Worm (Caenorhabditis elegans) whole organism, young adult: ENCODE measurements around the gene enri-1.
A peak's percentile ranks its signal among the peaks of the same experiment; 100 is the strongest.

Experiments used
- B0261.1 ChIP-seq: sonication (generic microtip); optimal IDR thresholded peaks from 2 replicates; lab custom pipeline; 2016; ENCODE audit warnings: mild to moderate bottlenecking, missing genetic modification characterization, moderate library complexity, missing compliant biosample characterization
- B0336.3 ChIP-seq: fragments of 200-800 bp; sonication (Bioruptor generic); IDR thresholded peaks from 2 replicates; pipeline ENCODE4 v1.3.6; 2022; ENCODE audit warnings: missing genetic modification characterization, missing compliant biosample characterization
- F33H1.4 ChIP-seq: fragments of 200-800 bp; sonication (Bioruptor generic); IDR thresholded peaks from 2 replicates; pipeline ENCODE4 v1.3.6; 2022; ENCODE audit warnings: missing genetic modification reagents, missing genetic modification characterization, missing compliant biosample characterization
- F37B4.10 ChIP-seq: fragments of 200-800 bp; sonication (Bioruptor generic); IDR thresholded peaks from 2 replicates; pipeline ENCODE4 v1.3.6; 2022; ENCODE audit warnings: missing genetic modification characterization, missing compliant biosample characterization
- T26A5.8 ChIP-seq: sonication (generic microtip); optimal IDR thresholded peaks from 2 replicates; lab custom pipeline; 2016; ENCODE audit warnings: missing genetic modification characterization, missing compliant biosample characterization
- Y79H2A.3 ChIP-seq: fragments of 200-800 bp; sonication (Bioruptor generic); conservative IDR thresholded peaks from 2 replicates; pipeline ENCODE4 v1.3.6; 2022; ENCODE audit warnings: missing genetic modification reagents, missing genetic modification characterization, missing compliant biosample characterization
- aptf-2 ChIP-seq: fragments of 200-800 bp; sonication (Bioruptor generic); conservative IDR thresholded peaks from 2 replicates; pipeline ENCODE4 v1.3.6; 2022; ENCODE audit warnings: missing genetic modification reagents, missing genetic modification characterization, missing compliant biosample characterization
- attf-3 ChIP-seq: fragments of 200-800 bp; sonication (Bioruptor generic); conservative IDR thresholded peaks from 2 replicates; pipeline ENCODE4 v1.3.6; 2022; ENCODE audit warnings: missing genetic modification reagents, missing genetic modification characterization, missing compliant biosample characterization
- cebp-1 ChIP-seq, 2 experiments: fragments of 200-800 bp in 1 of 2; sonication (Bioruptor generic) in 1 of 2; sonication (generic microtip) in 1 of 2; IDR thresholded peaks in 1 of 2; optimal IDR thresholded peaks in 1 of 2; 2 replicates each; pipeline versions ENCODE4 v1.3.6 to Lab custom; 2017 to 2022; ENCODE audit warnings: missing compliant biosample characterization in 2 of 2, missing genetic modification characterization in 2 of 2, mild to moderate bottlenecking in 1 of 2, missing genetic modification reagents in 1 of 2, moderate library complexity in 1 of 2
- cebp-2 ChIP-seq: fragments of 200-800 bp; sonication (Bioruptor generic); IDR thresholded peaks from 2 replicates; pipeline ENCODE4 v1.3.6; 2022; ENCODE audit warnings: missing genetic modification characterization, missing compliant biosample characterization
- ceh-58 ChIP-seq: fragments of 200-800 bp; sonication (Bioruptor generic); IDR thresholded peaks from 2 replicates; pipeline ENCODE4 v1.3.6; 2022; ENCODE audit warnings: missing genetic modification characterization, missing compliant biosample characterization
- ceh-91 ChIP-seq: fragments of 200-800 bp; sonication (Bioruptor generic); IDR thresholded peaks from 2 replicates; pipeline ENCODE4 v1.3.6; 2022; ENCODE audit warnings: missing genetic modification reagents, missing genetic modification characterization, missing compliant biosample characterization
- dpl-1 ChIP-seq: fragments of 150-350 bp; optimal IDR thresholded peaks from 2 replicates; lab custom pipeline; 2014; ENCODE audit warnings: missing biosample characterization, missing genetic modification reagents, missing genetic modification characterization
- ekl-4 ChIP-seq: fragments of 200-800 bp; sonication (Bioruptor generic); IDR thresholded peaks from 2 replicates; pipeline ENCODE4 v1.3.6; 2022; ENCODE audit warnings: missing genetic modification reagents, missing genetic modification characterization, missing compliant biosample characterization
- hlh-26 ChIP-seq: fragments of 200-800 bp; sonication (Bioruptor generic); conservative IDR thresholded peaks from 2 replicates; pipeline ENCODE4 v1.3.6; 2022; ENCODE audit warnings: missing genetic modification reagents, missing genetic modification characterization, missing compliant biosample characterization
- hmg-20 ChIP-seq: fragments of 200-800 bp; sonication (Bioruptor generic); IDR thresholded peaks from 2 replicates; pipeline ENCODE4 v1.3.6; 2022; ENCODE audit warnings: missing genetic modification reagents, missing genetic modification characterization, missing compliant biosample characterization
- lsl-1 ChIP-seq: fragments of 200-800 bp; sonication (Bioruptor generic); optimal IDR thresholded peaks from 2 replicates; lab custom pipeline; 2018; ENCODE audit warnings: mild to moderate bottlenecking, missing genetic modification characterization, moderate library complexity, missing compliant biosample characterization
- madf-10 ChIP-seq: sonication (generic microtip); optimal IDR thresholded peaks from 2 replicates; lab custom pipeline; 2016; ENCODE audit warnings: mild to moderate bottlenecking, missing genetic modification characterization, missing compliant biosample characterization
- madf-6 ChIP-seq: fragments of 200-800 bp; sonication (Bioruptor generic); IDR thresholded peaks from 2 replicates; pipeline ENCODE4 v1.3.6; 2022; ENCODE audit warnings: missing genetic modification reagents, missing genetic modification characterization, missing compliant biosample characterization
- madf-8 ChIP-seq: fragments of 200-800 bp; sonication (Bioruptor generic); conservative IDR thresholded peaks from 2 replicates; pipeline ENCODE4 v1.3.6; 2022; ENCODE audit warnings: missing genetic modification reagents, missing genetic modification characterization, missing compliant biosample characterization
- mxl-1 ChIP-seq: sonication (generic microtip); optimal IDR thresholded peaks from 2 replicates; lab custom pipeline; 2016; ENCODE audit warnings: missing genetic modification characterization, missing compliant biosample characterization
- nfya-1 ChIP-seq: sonication (generic microtip); optimal IDR thresholded peaks from 2 replicates; lab custom pipeline; 2017; ENCODE audit warnings: antibody characterized with exemption, missing compliant biosample characterization, missing genetic modification characterization, borderline replicate concordance; ENCODE audit not compliant: insufficient read depth
- nhr-80 ChIP-seq: sonication (generic microtip); optimal IDR thresholded peaks from 2 replicates; lab custom pipeline; 2016; ENCODE audit warnings: missing genetic modification characterization, missing compliant biosample characterization
- pha-4 ChIP-seq: fragments of 150-350 bp; sonication (generic microtip); optimal IDR thresholded peaks from 2 replicates; lab custom pipeline; 2014; ENCODE audit warnings: missing biosample characterization, missing genetic modification reagents, missing genetic modification characterization
- rec-8 ChIP-seq, 2 experiments: sonication (generic microtip); optimal IDR thresholded peaks; 2 replicates each; lab custom pipeline; 2016; ENCODE audit warnings: mild to moderate bottlenecking in 2 of 2, missing genetic modification characterization in 2 of 2, missing genetic modification reagents in 2 of 2, missing genotype in 2 of 2, missing biosample characterization in 1 of 2, missing compliant biosample characterization in 1 of 2, moderate library complexity in 1 of 2
- rpc-1 ChIP-seq, 2 experiments: fragments of 150-350 bp in 1 of 2; sonication (generic microtip) in 1 of 2; optimal IDR thresholded peaks; 2 replicates each; lab custom pipeline; 2014 to 2018; ENCODE audit warnings: missing biosample characterization in 1 of 2, missing genetic modification characterization in 1 of 2, missing genetic modification reagents in 1 of 2, missing genotype in 1 of 2
- snpc-1.1 ChIP-seq: sonication (generic microtip); optimal IDR thresholded peaks from 2 replicates; lab custom pipeline; 2017; ENCODE audit warnings: missing genetic modification characterization, mild to moderate bottlenecking, missing compliant biosample characterization, antibody characterized with exemption, moderate library complexity, missing genotype, missing genetic modification reagents; ENCODE audit not compliant: insufficient read depth
- somi-1 ChIP-seq: fragments of 200-800 bp; sonication (Bioruptor generic); optimal IDR thresholded peaks from 2 replicates; lab custom pipeline; 2018; ENCODE audit warnings: mild to moderate bottlenecking, missing genetic modification characterization, missing compliant biosample characterization
- tlf-1 ChIP-seq: fragments of 200-800 bp; sonication (Bioruptor generic); optimal IDR thresholded peaks from 2 replicates; lab custom pipeline; 2018; ENCODE audit warnings: mild to moderate bottlenecking, missing genetic modification characterization, missing compliant biosample characterization
- unc-130 ChIP-seq: sonication (generic microtip); optimal IDR thresholded peaks from 2 replicates; lab custom pipeline; 2016; ENCODE audit warnings: missing genetic modification reagents, missing genetic modification characterization, missing compliant biosample characterization
- unc-62 ChIP-seq: fragments of 150-350 bp; optimal IDR thresholded peaks from 2 replicates; lab custom pipeline; 2014; ENCODE audit warnings: missing biosample characterization, missing genetic modification reagents, missing genetic modification characterization

enri-1 gene

ce11 chrII:2302330-2302729 lies 39.1 kb downstream of the enri-1 start, which contains the start of gene B0281.6:
TSS of gene B0281.6 (minus strand) at chrII:2302430.
- TF ChIP-seq cebp-1 (GFP tag; IDR thresholded peaks at IDR 0.05; lab: Robert Waterston, UW) (no peak), cebp-1 (tag; optimal IDR thresholded peaks at IDR 0.05; lab: Kevin White, UChicago) (no peak), aptf-2 (no peak), Y79H2A.3 (GFP tag; lab: Robert Waterston, UW) (no peak), cebp-2 (GFP tag; lab: Robert Waterston, UW) (no peak), F33H1.4 (no peak), B0261.1 (no peak), F37B4.10 (GFP tag; lab: Robert Waterston, UW) (no peak), madf-8 (no peak), nfya-1 (tag; lab: Kevin White, UChicago) (no peak), madf-6 (GFP tag; lab: Robert Waterston, UW) (no peak), B0336.3 (GFP tag; lab: Robert Waterston, UW) (no peak), unc-62 (GFP tag; lab: Kevin White, UChicago) (no peak), pha-4 (tag; lab: Kevin White, UChicago) (no peak), madf-10 (tag; lab: Kevin White, UChicago) (no peak)
- TF ChIP-seq, all 124 proteins: peak for 0

- TF ChIP-seq dpl-1 (no peak), hlh-26 (GFP tag; lab: Robert Waterston, UW) (no peak), T26A5.8 (tag; lab: Kevin White, UChicago) (no peak), unc-62 (GFP tag; lab: Kevin White, UChicago) (no peak), somi-1 (no peak), unc-130 (GFP tag; lab: Kevin White, UChicago) (no peak), ceh-91 (GFP tag; lab: Robert Waterston, UW) (no peak), lsl-1 (GFP tag; lab: Kevin White, UChicago) (no peak), attf-3 (GFP tag; lab: Robert Waterston, UW) (no peak), ceh-58 (GFP tag; lab: Robert Waterston, UW) (no peak)
- TF ChIP-seq, all 124 proteins: peak for 0
Observed at ce11 chrII:2300861-2301260, 40.6 kb downstream of the enri-1 start, which contains the start of gene B0281.5. TSS of gene B0281.5 (minus strand) at chrII:2300961.

- no peak for TF ChIP-seq tlf-1 (GFP tag; lab: Kevin White, UChicago)
- TF ChIP-seq rec-8 (tag; optimal IDR thresholded peaks at IDR 0.05; lab: Kevin White, UChicago) = no peak
- TF ChIP-seq ekl-4 (GFP tag; lab: Robert Waterston, UW) = no peak
- TF ChIP-seq nhr-80 (tag; lab: Kevin White, UChicago) = no peak
- TF ChIP-seq madf-10 (tag; lab: Kevin White, UChicago) = no peak
- no peak for TF ChIP-seq mxl-1 (tag; lab: Kevin White, UChicago)
- TF ChIP-seq, all 124 proteins: peak for 0
Observed at ce11 chrII:2298742-2299141, 42.7 kb downstream of the enri-1 start, which contains the start of gene B0281.4. TSS of gene B0281.4 (minus strand) at chrII:2298842.

ce11 chrII:2295817-2296315 lies 45.5 kb downstream of the enri-1 start, which contains the start of gene fbxc-25:
TSS of gene fbxc-25 (minus strand) at chrII:2296265.
- no peak for TF ChIP-seq snpc-1.1
- TF ChIP-seq rpc-1 (optimal IDR thresholded peaks at IDR 0.05; lab: Kevin White, UChicago) = no peak
- TF ChIP-seq rpc-1 (tag; optimal IDR thresholded peaks at IDR 0.05; lab: Kevin White, UChicago) = no peak

- TF ChIP-seq hmg-20 (GFP tag; lab: Robert Waterston, UW) = no peak
- peak; percentile 48 for TF ChIP-seq nhr-80 (tag; lab: Kevin White, UChicago)
Observed at ce11 chrII:2292549-2292948, 48.9 kb downstream of the enri-1 start.
